Fruit fly (Drosophila melanogaster): Measurements from ENCODE around the gene Atxn7.
A peak's percentile ranks its signal among the peaks of the same experiment; 100 is the strongest.

The Atxn7 gene

dm6 chr2L:2365077-2365651, 10.5 kb upstream of the Atxn7 start, which contains the start of the genes Rab5 and Axud1:
Gene Rab5, minus strand, starts transcription at chr2L:2365273.
Gene Axud1, plus strand, starts transcription at chr2L:2365345.
- TF ChIP-seq Ravus (GFP tag; IDR thresholded peaks at IDR 0.05) = no peak
- TF ChIP-seq CG4730 (GFP tag; IDR thresholded peaks at IDR 0.05) = no peak
- TF ChIP-seq Max (GFP tag; optimal IDR thresholded peaks at IDR 0.05) = no peak
- no peak for TF ChIP-seq CG10366 (GFP tag; IDR thresholded peaks at IDR 0.05)
- TF ChIP-seq gro (GFP tag; optimal IDR thresholded peaks at IDR 0.05) = no peak
- no peak for TF ChIP-seq sima (GFP tag; optimal IDR thresholded peaks at IDR 0.05)
- TF ChIP-seq schlank (tag; optimal IDR thresholded peaks at IDR 0.05) = no peak
- TF ChIP-seq ro (GFP tag; IDR thresholded peaks at IDR 0.05) = no peak
- no peak for TF ChIP-seq az2 (GFP tag; optimal IDR thresholded peaks at IDR 0.05)
- TF ChIP-seq NFAT (GFP tag; IDR thresholded peaks at IDR 0.05) = no peak
- no peak for TF ChIP-seq wek (GFP tag; optimal IDR thresholded peaks at IDR 0.05)
- TF ChIP-seq cas (GFP tag; IDR thresholded peaks at IDR 0.05) = no peak
- no peak for TF ChIP-seq CG12769 (tag; optimal IDR thresholded peaks at IDR 0.05)
- no peak for TF ChIP-seq CG6765 (GFP tag; optimal IDR thresholded peaks at IDR 0.05)
- no peak for TF ChIP-seq zfh2 (GFP tag; optimal IDR thresholded peaks at IDR 0.05)
- TF ChIP-seq zf30C (GFP tag; optimal IDR thresholded peaks at IDR 0.05) = no peak
- TF ChIP-seq eve (GFP tag; optimal IDR thresholded peaks at IDR 0.05) = no peak
- no peak for TF ChIP-seq CG31224 (GFP tag; IDR thresholded peaks at IDR 0.05)
- no peak for TF ChIP-seq CG1647 (GFP tag; optimal IDR thresholded peaks at IDR 0.05)
- peak; percentile 68 for TF ChIP-seq CG12659 (GFP tag; optimal IDR thresholded peaks at IDR 0.05)
- TF ChIP-seq Atf6 (GFP tag; IDR thresholded peaks at IDR 0.05) = no peak
- no peak for TF ChIP-seq CG3281 (GFP tag; optimal IDR thresholded peaks at IDR 0.05)
- no peak for TF ChIP-seq da (GFP tag; optimal IDR thresholded peaks at IDR 0.05)
- TF ChIP-seq danr (GFP tag; IDR thresholded peaks at IDR 0.05) = no peak
- no peak for TF ChIP-seq CG10431 (GFP tag; optimal IDR thresholded peaks at IDR 0.05)
- no peak for TF ChIP-seq exex (tag; optimal IDR thresholded peaks at IDR 0.05)
- no peak for TF ChIP-seq CG3407 (GFP tag; optimal IDR thresholded peaks at IDR 0.05)
- TF ChIP-seq CG7987 (GFP tag; optimal IDR thresholded peaks at IDR 0.05) = no peak
- peak; percentile 32 for TF ChIP-seq nom (GFP tag; optimal IDR thresholded peaks at IDR 0.05)
- TF ChIP-seq Sox102F (GFP tag; optimal IDR thresholded peaks at IDR 0.05) = no peak
- no peak for TF ChIP-seq vfl (GFP tag; optimal IDR thresholded peaks at IDR 0.05)
- TF ChIP-seq prd (optimal IDR thresholded peaks at IDR 0.05) = no peak
- no peak for TF ChIP-seq prd (GFP tag; IDR thresholded peaks at IDR 0.05)
- TF ChIP-seq row (GFP tag; IDR thresholded peaks at IDR 0.05) = peak; percentile 25; the same call in 2 of the 3 replicates
- TF ChIP-seq so (GFP tag; IDR thresholded peaks at IDR 0.05) = no peak; the same call in 2 of the 3 replicates
- no peak for TF ChIP-seq onecut (GFP tag; IDR thresholded peaks at IDR 0.05)
- peak; percentile 10; the same call in 1 of the 2 replicates for TF ChIP-seq CG31441 (GFP tag; IDR thresholded peaks at IDR 0.05)
- no peak for TF ChIP-seq CG4404 (GFP tag; IDR thresholded peaks at IDR 0.05)
- peak; percentile 67 for TF ChIP-seq Abd-B (GFP tag; optimal IDR thresholded peaks at IDR 0.05)
- TF ChIP-seq Mes4 (GFP tag; optimal IDR thresholded peaks at IDR 0.05) = no peak
- no peak for TF ChIP-seq H2.0 (GFP tag; IDR thresholded peaks at IDR 0.05)
- TF ChIP-seq klu (GFP tag; IDR thresholded peaks at IDR 0.05) = no peak
- TF ChIP-seq gcm (GFP tag; optimal IDR thresholded peaks at IDR 0.05) = no peak
- no peak for TF ChIP-seq Nf-YA (GFP tag; IDR thresholded peaks at IDR 0.05)
- TF ChIP-seq ind (GFP tag; optimal IDR thresholded peaks at IDR 0.05) = no peak
- no peak for TF ChIP-seq Chrac-16 (GFP tag; optimal IDR thresholded peaks at IDR 0.05)
- TF ChIP-seq E2f2 (GFP tag; IDR thresholded peaks at IDR 0.05) = peak; percentile 22; the same call in 1 of the 2 replicates
- TF ChIP-seq tx (GFP tag; optimal IDR thresholded peaks at IDR 0.05) = no peak
- TF ChIP-seq Elba2 (GFP tag; optimal IDR thresholded peaks at IDR 0.05) = no peak
- no peak for TF ChIP-seq fu2 (GFP tag; optimal IDR thresholded peaks at IDR 0.05)
- TF ChIP-seq CG4424 (GFP tag; optimal IDR thresholded peaks at IDR 0.05) = no peak
- peak; percentile 65 for TF ChIP-seq nmo (GFP tag; optimal IDR thresholded peaks at IDR 0.05)
- TF ChIP-seq cad (GFP tag; optimal IDR thresholded peaks at IDR 0.05) = no peak

Measured in whole organism, embryonic.